Worm (Caenorhabditis elegans) whole organism, L1 larva: ENCODE results near the gene C28G1.2.

Experiments used
- C16A3.4 ChIP-seq: fragments of 150-350 bp; optimal IDR thresholded peaks from 2 replicates; lab custom pipeline; 2014; ENCODE audit warnings: missing biosample characterization, missing genetic modification characterization
- C34B4.2 ChIP-seq: sonication (generic microtip); optimal IDR thresholded peaks from 2 replicates; lab custom pipeline; 2017; ENCODE audit warnings: mild to moderate bottlenecking, missing genetic modification characterization, missing compliant biosample characterization
- aha-1 ChIP-seq: fragments of 150-350 bp; optimal IDR thresholded peaks from 2 replicates; lab custom pipeline; 2014; ENCODE audit warnings: missing biosample characterization, missing genetic modification characterization
- alr-1 ChIP-seq: fragments of 200-800 bp; sonication (Bioruptor generic); optimal IDR thresholded peaks from 2 replicates; lab custom pipeline; 2018; ENCODE audit warnings: borderline replicate concordance, mild to moderate bottlenecking, missing genetic modification characterization, missing compliant biosample characterization
- blmp-1 ChIP-seq: fragments of 150-350 bp; optimal IDR thresholded peaks from 2 replicates; lab custom pipeline; 2014; ENCODE audit warnings: missing biosample characterization, missing genetic modification characterization
- ceh-8 ChIP-seq: fragments of 200-800 bp; sonication (Bioruptor generic); optimal IDR thresholded peaks from 2 replicates; lab custom pipeline; 2018; ENCODE audit warnings: mild to moderate bottlenecking, missing genetic modification characterization, moderate library complexity, missing compliant biosample characterization
- efl-1 ChIP-seq, 4 experiments: fragments of 150-350 bp; optimal IDR thresholded peaks in 3 of 4; peaks in 1 of 4; 1 replicate in 1 of 4; 2 replicates in 3 of 4; lab custom pipeline; 2014; ENCODE audit warnings: missing biosample characterization in 2 of 4, missing genetic modification characterization in 2 of 4, missing genetic modification reagents in 2 of 4
- efl-3 ChIP-seq: fragments of 200-800 bp; sonication (Bioruptor generic); optimal IDR thresholded peaks from 2 replicates; lab custom pipeline; 2018; ENCODE audit warnings: mild to moderate bottlenecking, missing genetic modification characterization, missing compliant biosample characterization
- elt-2 ChIP-seq: sonication (generic microtip); optimal IDR thresholded peaks from 2 replicates; lab custom pipeline; 2016; ENCODE audit warnings: missing genetic modification characterization, mild to moderate bottlenecking, inconsistent platforms, missing compliant biosample characterization, missing genetic modification reagents
- elt-3 ChIP-seq, 6 experiments: fragments of 150-350 bp in 1 of 6; sonication (generic microtip); optimal IDR thresholded peaks; 2 replicates each; lab custom pipeline; 2017 to 2018; ENCODE audit warnings: missing biosample characterization in 6 of 6, missing genetic modification characterization in 6 of 6, inconsistent platforms in 1 of 6
- fkh-10 ChIP-seq: sonication (generic microtip); optimal IDR thresholded peaks from 2 replicates; lab custom pipeline; 2017; ENCODE audit warnings: missing biosample characterization, missing genetic modification reagents, missing genetic modification characterization
- fkh-8 ChIP-seq: sonication (generic microtip); optimal IDR thresholded peaks from 2 replicates; lab custom pipeline; 2016; ENCODE audit warnings: mild to moderate bottlenecking, missing genetic modification characterization, missing compliant biosample characterization
- hpl-2 ChIP-seq: fragments of 150-350 bp; optimal IDR thresholded peaks from 2 replicates; lab custom pipeline; 2014; ENCODE audit warnings: missing biosample characterization, missing genetic modification reagents, missing genetic modification characterization
- irx-1 ChIP-seq: sonication (generic microtip); optimal IDR thresholded peaks from 2 replicates; lab custom pipeline; 2016; ENCODE audit warnings: missing genetic modification characterization, missing compliant biosample characterization
- lin-13 ChIP-seq: fragments of 150-350 bp; optimal IDR thresholded peaks from 2 replicates; lab custom pipeline; 2014; ENCODE audit warnings: missing biosample characterization, missing genetic modification reagents, missing genetic modification characterization
- lin-35 ChIP-seq, 2 experiments: fragments of 150-350 bp; optimal IDR thresholded peaks; 2 replicates each; lab custom pipeline; 2014; ENCODE audit warnings: missing biosample characterization in 2 of 2, missing genetic modification characterization in 2 of 2, missing genetic modification reagents in 2 of 2
- lin-39 ChIP-seq: fragments of 150-350 bp; optimal IDR thresholded peaks from 2 replicates; lab custom pipeline; 2014; ENCODE audit warnings: missing biosample characterization, missing genetic modification reagents, missing genetic modification characterization
- lir-3 ChIP-seq: sonication (generic microtip); optimal IDR thresholded peaks from 2 replicates; lab custom pipeline; 2016; ENCODE audit warnings: mild to moderate bottlenecking, missing genetic modification characterization, moderate library complexity, missing compliant biosample characterization; ENCODE audit not compliant: poor library complexity
- lsy-2 ChIP-seq, 2 experiments: fragments of 150-350 bp; optimal IDR thresholded peaks; 2 replicates each; lab custom pipeline; 2014; ENCODE audit warnings: missing biosample characterization in 2 of 2, missing genetic modification characterization in 2 of 2
- nhr-20 ChIP-seq: sonication (generic microtip); optimal IDR thresholded peaks from 2 replicates; lab custom pipeline; 2016; ENCODE audit warnings: mild to moderate bottlenecking, missing genetic modification characterization, missing compliant biosample characterization
- nhr-237 ChIP-seq: fragments of 150-350 bp; optimal IDR thresholded peaks from 2 replicates; lab custom pipeline; 2014; ENCODE audit warnings: missing biosample characterization, missing genetic modification characterization
- nhr-28 ChIP-seq: fragments of 150-350 bp; optimal IDR thresholded peaks from 2 replicates; lab custom pipeline; 2014; ENCODE audit warnings: missing biosample characterization, missing genetic modification characterization
- nhr-47 ChIP-seq: sonication (generic microtip); optimal IDR thresholded peaks from 2 replicates; lab custom pipeline; 2016; ENCODE audit warnings: mild to moderate bottlenecking, missing genetic modification characterization, moderate library complexity, missing compliant biosample characterization
- nhr-71 ChIP-seq: sonication (generic microtip); optimal IDR thresholded peaks from 2 replicates; lab custom pipeline; 2016; ENCODE audit warnings: mild to moderate bottlenecking, missing genetic modification characterization, moderate library complexity, missing compliant biosample characterization
- nhr-84 ChIP-seq: sonication (generic microtip); optimal IDR thresholded peaks from 2 replicates; lab custom pipeline; 2017; ENCODE audit warnings: missing biosample characterization, missing genetic modification characterization
- nhr-90 ChIP-seq: sonication (generic microtip); optimal IDR thresholded peaks from 2 replicates; lab custom pipeline; 2016; ENCODE audit warnings: mild to moderate bottlenecking, missing genetic modification characterization, missing compliant biosample characterization; ENCODE audit not compliant: poor library complexity
- pax-3 ChIP-seq: fragments of 200-800 bp; sonication (Bioruptor generic); optimal IDR thresholded peaks from 2 replicates; lab custom pipeline; 2018; ENCODE audit warnings: mild to moderate bottlenecking, missing genetic modification characterization, moderate library complexity, missing compliant biosample characterization
- pqm-1 ChIP-seq: sonication (generic microtip); optimal IDR thresholded peaks from 3 replicates; lab custom pipeline; 2017; ENCODE audit warnings: missing biosample characterization, missing genetic modification characterization
- skn-1 ChIP-seq: fragments of 150-350 bp; optimal IDR thresholded peaks from 2 replicates; lab custom pipeline; 2014; ENCODE audit warnings: missing biosample characterization, missing genetic modification characterization
- tbx-2 ChIP-seq: sonication (generic microtip); optimal IDR thresholded peaks from 2 replicates; lab custom pipeline; 2016; ENCODE audit warnings: missing genetic modification characterization, missing compliant biosample characterization
- unc-98 ChIP-seq: fragments of 200-800 bp; sonication (Bioruptor generic); IDR thresholded peaks from 2 replicates; pipeline ENCODE4 v1.3.6; 2022; ENCODE audit warnings: missing genetic modification characterization, missing compliant biosample characterization
- vab-15 ChIP-seq: sonication (generic microtip); optimal IDR thresholded peaks from 2 replicates; lab custom pipeline; 2017; ENCODE audit warnings: missing genotype, mild to moderate bottlenecking, missing genetic modification characterization, missing compliant biosample characterization
- xbp-1 ChIP-seq: sonication (generic microtip); optimal IDR thresholded peaks from 2 replicates; lab custom pipeline; 2016; ENCODE audit warnings: missing genetic modification characterization, missing compliant biosample characterization
- zip-4 ChIP-seq: fragments of 200-800 bp; sonication (Bioruptor generic); optimal IDR thresholded peaks from 2 replicates; lab custom pipeline; 2018; ENCODE audit warnings: mild to moderate bottlenecking, missing genetic modification characterization, moderate library complexity, missing compliant biosample characterization
- ztf-11 ChIP-seq, 2 experiments: sonication (generic microtip); optimal IDR thresholded peaks; 2 replicates each; lab custom pipeline; 2016 to 2017; ENCODE audit warnings: missing genetic modification characterization in 2 of 2, missing biosample characterization in 1 of 2, missing compliant biosample characterization in 1 of 2

Gene C28G1.2

DNA sequence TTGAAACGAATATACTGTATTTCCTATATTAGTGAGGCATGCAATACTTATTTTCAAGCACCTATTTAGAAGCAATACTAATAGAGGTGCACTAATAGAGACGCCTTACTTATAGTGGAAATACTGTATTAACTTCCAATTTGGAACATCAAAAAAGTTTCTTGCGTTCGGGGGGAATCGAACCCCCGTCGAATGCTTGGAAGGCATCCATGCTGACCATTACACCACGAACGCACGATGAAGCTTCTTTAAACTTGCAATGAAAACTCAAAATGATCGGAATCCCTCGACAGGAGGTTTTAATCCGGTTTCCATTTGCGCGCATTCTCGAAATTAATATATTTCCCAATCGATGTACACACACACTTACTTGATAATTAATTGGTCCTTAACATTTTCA lies 2.4 kb downstream of the C28G1.2 start:
- TF ChIP-seq fkh-10 (GFP tag; lab: Kevin White, UChicago) (no peak), elt-2 (no peak), nhr-84 (tag; lab: Kevin White, UChicago) (no peak), nhr-90 (tag; lab: Kevin White, UChicago) (no peak), skn-1 (tag; lab: Kevin White, UChicago) (no peak), lsy-2 (tag; optimal IDR thresholded peaks at IDR 0.05; lab: Kevin White, UChicago) (no peak), efl-1 (optimal IDR thresholded peaks at IDR 0.05; lab: Kevin White, UChicago) (no peak), efl-1 (GFP tag; optimal IDR thresholded peaks at IDR 0.05 in 1 of 2; lab: Kevin White, UChicago) (no peak), fkh-8 (tag; lab: Kevin White, UChicago) (no peak), alr-1 (no peak)

DNA sequence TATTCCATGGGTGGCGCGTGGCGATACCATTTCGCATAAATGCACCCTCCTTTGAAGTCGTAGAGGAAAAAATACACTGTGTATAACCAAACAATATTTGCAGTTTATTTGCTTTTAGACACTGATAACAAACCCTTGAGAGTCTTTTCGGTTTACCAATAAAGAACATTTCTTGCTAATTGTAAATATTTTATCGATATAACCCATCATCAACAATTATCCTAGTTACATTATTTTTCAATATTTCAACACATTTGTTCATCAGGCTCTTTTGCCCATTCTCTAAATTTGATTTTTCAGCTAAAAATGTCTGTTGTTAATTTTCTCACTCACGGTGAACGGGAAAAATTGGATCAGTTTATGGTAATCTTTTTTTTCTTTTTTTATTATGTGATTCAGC lies 8.2 kb downstream of the C28G1.2 start, which contains the start of gene ubc-23:
ubc-23 (plus strand) TSS at position 301 of the 400 bp plus-strand sequence.
- TF ChIP-seq efl-1 (optimal IDR thresholded peaks at IDR 0.05; lab: Kevin White, UChicago) (no peak), efl-1 (GFP tag; optimal IDR thresholded peaks at IDR 0.05 in 1 of 2; lab: Kevin White, UChicago) (no peak), skn-1 (tag; lab: Kevin White, UChicago) (no peak), nhr-28 (tag; lab: Kevin White, UChicago) (no peak), lin-39 (tag; lab: Kevin White, UChicago) (no peak), pax-3 (tag; lab: Kevin White, UChicago) (no peak), lin-35 (GFP tag; optimal IDR thresholded peaks at IDR 0.05; lab: Kevin White, UChicago) (no peak)

DNA sequence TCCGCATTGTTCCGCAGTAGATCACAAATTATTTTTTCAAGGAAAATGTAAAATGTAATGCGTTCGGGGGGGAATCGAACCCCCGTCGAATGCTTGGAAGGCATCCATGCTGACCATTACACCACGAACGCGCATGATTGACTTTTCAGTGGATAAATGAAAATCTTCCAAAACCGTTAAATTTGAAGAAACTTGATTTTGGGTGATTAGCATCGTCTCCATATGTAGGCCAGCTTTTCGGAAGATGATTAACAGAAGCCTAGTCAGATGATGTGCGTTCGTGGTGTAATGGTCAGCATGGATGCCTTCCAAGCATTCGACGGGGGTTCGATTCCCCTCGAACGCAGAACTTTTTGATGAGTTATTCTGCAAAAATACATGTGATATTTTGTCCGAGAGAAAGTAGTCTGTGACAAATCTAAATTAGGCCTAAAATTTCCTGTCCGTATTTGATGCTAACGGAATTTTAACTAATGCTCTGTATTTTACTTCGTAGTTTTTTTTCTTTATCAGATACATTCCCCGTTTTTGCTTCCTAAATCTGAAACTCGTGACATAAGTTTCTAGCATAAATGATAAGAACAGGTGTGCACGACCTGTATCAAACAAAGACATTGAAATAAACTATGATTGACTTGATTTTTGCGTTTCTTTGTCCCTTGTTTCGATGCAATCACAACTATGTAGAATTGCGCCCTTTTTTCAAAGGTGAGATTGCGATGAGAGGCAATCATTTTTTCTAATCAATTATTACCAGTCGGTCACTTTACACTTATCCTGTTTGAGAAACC lies 10.8 kb downstream of the C28G1.2 start, which contains the start of gene C28G1.10:
C28G1.10 (plus strand) TSS at position 676 of the 791 bp plus-strand sequence.
- peak in 1 of 2 experiments; percentile 17 for TF ChIP-seq lin-35 (GFP tag; optimal IDR thresholded peaks at IDR 0.05; lab: Kevin White, UChicago)
- peak; percentile 76 for TF ChIP-seq elt-2
- TF ChIP-seq nhr-71 (tag; lab: Kevin White, UChicago): no peak

DNA sequence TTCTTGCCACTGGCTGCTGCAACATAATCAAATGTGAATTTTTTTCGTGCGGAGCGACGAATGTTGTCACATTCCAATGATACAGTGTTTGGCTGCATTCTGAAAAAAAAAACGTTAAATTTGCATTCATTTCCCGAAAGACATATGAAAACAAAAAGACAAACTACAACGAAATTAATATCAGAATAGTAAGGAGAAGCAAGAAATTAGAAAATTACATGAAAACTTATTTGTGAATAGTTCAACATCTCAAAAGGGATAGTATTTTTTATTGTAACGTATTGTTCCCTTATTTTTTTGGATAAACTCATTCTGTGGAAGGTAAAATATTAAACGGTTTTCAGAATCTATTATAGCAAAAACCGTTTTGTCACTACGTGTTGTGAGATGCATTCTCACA lies 17.7 kb downstream of the C28G1.2 start, which contains the start of gene sprp-4:
sprp-4 (minus strand) TSS at position 101 of the 400 bp plus-strand sequence.
- TF ChIP-seq elt-3 (tag; optimal IDR thresholded peaks at IDR 0.05; lab: Kevin White, UChicago) (no peak), elt-2 (no peak), nhr-20 (tag; lab: Kevin White, UChicago) (no peak), vab-15 (tag; lab: Kevin White, UChicago) (no peak), efl-1 (optimal IDR thresholded peaks at IDR 0.05; lab: Kevin White, UChicago) (no peak), efl-1 (GFP tag; optimal IDR thresholded peaks at IDR 0.05 in 1 of 2; lab: Kevin White, UChicago) (no peak), xbp-1 (tag; lab: Kevin White, UChicago) (no peak), ceh-8 (no peak), nhr-237 (tag; lab: Kevin White, UChicago) (no peak), C16A3.4 (tag; lab: Kevin White, UChicago) (no peak), lir-3 (tag; lab: Kevin White, UChicago) (no peak), pqm-1 (tag; lab: Kevin White, UChicago) (no peak), ztf-11 (tag; optimal IDR thresholded peaks at IDR 0.05; lab: Kevin White, UChicago) (no peak), nhr-47 (no peak)
- TF ChIP-seq, all 84 proteins: peak for 0

DNA sequence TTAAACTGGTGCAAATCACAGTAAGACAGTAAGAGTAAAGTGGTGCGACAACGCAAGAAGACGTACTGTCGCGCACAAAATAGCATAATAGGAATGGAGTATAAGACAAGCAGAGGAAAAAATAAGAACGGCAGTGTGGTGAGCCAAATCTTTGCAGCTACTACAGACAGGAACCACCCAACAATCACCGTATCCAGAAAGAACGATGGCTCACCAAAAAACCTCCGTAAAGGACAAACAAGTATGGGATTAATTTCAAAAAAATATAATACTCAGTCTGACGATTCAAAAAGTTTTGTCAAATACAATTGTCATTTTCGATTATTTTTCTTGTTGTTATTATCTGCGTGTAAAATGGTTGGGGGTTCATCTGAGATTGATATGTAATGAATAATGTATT lies 18.6 kb downstream of the C28G1.2 start:
- TF ChIP-seq lin-13 (GFP tag; lab: Kevin White, UChicago) (no peak), zip-4 (no peak), fkh-10 (GFP tag; lab: Kevin White, UChicago) (no peak), efl-3 (GFP tag; lab: Kevin White, UChicago) (no peak), nhr-90 (tag; lab: Kevin White, UChicago) (no peak), ceh-8 (no peak), hpl-2 (GFP tag; lab: Kevin White, UChicago) (no peak), irx-1 (no peak), blmp-1 (tag; lab: Kevin White, UChicago) (no peak), aha-1 (tag; lab: Kevin White, UChicago) (no peak), C34B4.2 (tag; lab: Kevin White, UChicago) (no peak), unc-98 (no peak), tbx-2 (tag; lab: Kevin White, UChicago) (no peak)
